Fruit fly (Drosophila melanogaster) whole organism, wandering third instar larva: ENCODE data around the gene CG14070.

ENCODE experiments used
- Abd-B ChIP-seq: fragments of >200 bp; optimal IDR thresholded peaks from 2 replicates; lab custom pipeline; 2017; ENCODE audit warnings: missing biosample characterization, missing genetic modification characterization
- CG32264 ChIP-seq: fragments of 200-800 bp; sonication (Bioruptor generic); optimal IDR thresholded peaks from 2 replicates; lab custom pipeline; 2016; ENCODE audit warnings: missing biosample characterization, missing genetic modification characterization
- CG9705 ChIP-seq: fragments of 200-800 bp; sonication (Bioruptor generic); optimal IDR thresholded peaks from 2 replicates; lab custom pipeline; 2018; ENCODE audit warnings: missing biosample characterization, mild to moderate bottlenecking, missing genetic modification characterization
- CrebA ChIP-seq: fragments of 200-800 bp; sonication (Bioruptor generic); optimal IDR thresholded peaks from 2 replicates; lab custom pipeline; 2016; ENCODE audit warnings: missing biosample characterization, mild to moderate bottlenecking, missing genetic modification characterization, borderline replicate concordance
- Dfd ChIP-seq: fragments of >200 bp; optimal IDR thresholded peaks from 2 replicates; lab custom pipeline; 2017; ENCODE audit warnings: missing biosample characterization, missing genetic modification characterization
- Dif ChIP-seq: fragments of 200-275, 200-300 bp; sonication (Bioruptor generic); optimal IDR thresholded peaks from 2 replicates; lab custom pipeline; 2018; ENCODE audit warnings: missing biosample characterization, missing genetic modification characterization; ENCODE audit not compliant: partially characterized antibody
- GATAd ChIP-seq: sonication (Bioruptor generic); optimal IDR thresholded peaks from 2 replicates; lab custom pipeline; 2016; ENCODE audit warnings: missing biosample characterization, missing genetic modification characterization
- HLH106 ChIP-seq: fragments of 200-800 bp; optimal IDR thresholded peaks from 3 replicates; lab custom pipeline; 2019; ENCODE audit warnings: missing biosample characterization, mild to moderate bottlenecking, missing genetic modification characterization, moderate library complexity
- Hnf4 ChIP-seq: fragments of 200-800 bp; sonication (Bioruptor generic); optimal IDR thresholded peaks from 2 replicates; lab custom pipeline; 2016; ENCODE audit warnings: missing biosample characterization, mild to moderate bottlenecking, missing genetic modification characterization
- Hr78 ChIP-seq: fragments of >200 bp; optimal IDR thresholded peaks from 2 replicates; lab custom pipeline; 2017; ENCODE audit warnings: missing biosample characterization, missing genetic modification characterization
- Hr83 ChIP-seq: fragments of 200-300 bp; sonication (Bioruptor generic); optimal IDR thresholded peaks from 2 replicates; lab custom pipeline; 2016; ENCODE audit warnings: missing biosample characterization, mild to moderate bottlenecking, missing genetic modification characterization, moderate library complexity; ENCODE audit not compliant: poor library complexity, severe bottlenecking
- Jra ChIP-seq: sonication (Bioruptor generic); optimal IDR thresholded peaks from 2 replicates; lab custom pipeline; 2016; ENCODE audit warnings: missing biosample characterization, missing genetic modification characterization
- Mio ChIP-seq: sonication (Bioruptor generic); optimal IDR thresholded peaks from 2 replicates; lab custom pipeline; 2016; ENCODE audit warnings: missing biosample characterization, missing genetic modification characterization
- Myc ChIP-seq: fragments of >200 bp; optimal IDR thresholded peaks from 2 replicates; lab custom pipeline; 2017
- N ChIP-seq: fragments of >200 bp; optimal IDR thresholded peaks from 2 replicates; lab custom pipeline; 2018; ENCODE audit warnings: missing biosample characterization, missing external identifiers, missing genetic modification characterization
- OdsH ChIP-seq: fragments of 200-800 bp; sonication (Bioruptor generic); optimal IDR thresholded peaks from 2 replicates; lab custom pipeline; 2016; ENCODE audit warnings: missing biosample characterization, mild to moderate bottlenecking, missing genetic modification characterization
- Rel ChIP-seq, 2 experiments: fragments of 200-800 bp; sonication (Bioruptor generic) in 1 of 2; optimal IDR thresholded peaks; 2 replicates in 1 of 2; 3 replicates in 1 of 2; lab custom pipeline; 2016 to 2019; ENCODE audit warnings: mild to moderate bottlenecking in 2 of 2, missing biosample characterization in 2 of 2, missing genetic modification characterization in 2 of 2, moderate library complexity in 1 of 2
- Sp1 ChIP-seq: fragments of 200-800 bp; sonication (Bioruptor generic); optimal IDR thresholded peaks from 3 replicates; lab custom pipeline; 2019; ENCODE audit warnings: missing biosample characterization, mild to moderate bottlenecking, missing genetic modification characterization, moderate library complexity
- br ChIP-seq: fragments of 200-800 bp; sonication (Bioruptor generic); optimal IDR thresholded peaks from 2 replicates; lab custom pipeline; 2016; ENCODE audit warnings: missing biosample characterization, missing genetic modification characterization
- dl ChIP-seq, 2 experiments: fragments of 175-275, 200-275 bp in 1 of 2; fragments of 200-275 bp in 1 of 2; sonication (Bioruptor generic); optimal IDR thresholded peaks; lab custom pipeline; 2018; ENCODE audit warnings: mild to moderate bottlenecking in 2 of 2, missing biosample characterization in 2 of 2, missing genetic modification characterization in 2 of 2, moderate library complexity in 2 of 2; ENCODE audit not compliant: partially characterized antibody in 2 of 2, insufficient read depth in 1 of 2
- dmrt93B ChIP-seq: fragments of 200-800 bp; sonication (Bioruptor generic); optimal IDR thresholded peaks from 2 replicates; lab custom pipeline; 2018; ENCODE audit warnings: missing biosample characterization, mild to moderate bottlenecking, missing genetic modification characterization
- dsf ChIP-seq: sonication (Bioruptor generic); optimal IDR thresholded peaks from 2 replicates; lab custom pipeline; 2016; ENCODE audit warnings: missing biosample characterization, missing genetic modification characterization, borderline replicate concordance
- ey ChIP-seq: fragments of 200-800 bp; sonication (Bioruptor generic); optimal IDR thresholded peaks from 2 replicates; lab custom pipeline; 2016; ENCODE audit warnings: missing biosample characterization, missing genetic modification characterization
- foxo ChIP-seq, 2 experiments: fragments of 200-800 bp; sonication (Bioruptor generic); optimal IDR thresholded peaks; 2 replicates in 1 of 2; 3 replicates in 1 of 2; lab custom pipeline; 2016 to 2017; ENCODE audit warnings: missing biosample characterization in 2 of 2, missing genetic modification characterization in 2 of 2
- fru ChIP-seq: fragments of 200-800 bp; sonication (Bioruptor generic); optimal IDR thresholded peaks from 3 replicates; lab custom pipeline; 2016; ENCODE audit warnings: missing biosample characterization, mild to moderate bottlenecking, missing genetic modification characterization
- h ChIP-seq: fragments of 200-800 bp; sonication (Bioruptor generic); optimal IDR thresholded peaks from 3 replicates; lab custom pipeline; 2016; ENCODE audit warnings: missing biosample characterization, mild to moderate bottlenecking, missing genetic modification characterization
- lola ChIP-seq: fragments of >200 bp; optimal IDR thresholded peaks from 2 replicates; lab custom pipeline; 2017; ENCODE audit warnings: missing biosample characterization, missing genetic modification characterization
- pan ChIP-seq: fragments of >200 bp; optimal IDR thresholded peaks from 2 replicates; lab custom pipeline; 2017
- psq ChIP-seq: fragments of 200-800 bp; sonication (Bioruptor generic); optimal IDR thresholded peaks from 3 replicates; lab custom pipeline; 2017; ENCODE audit warnings: missing biosample characterization, mild to moderate bottlenecking, missing genetic modification characterization, moderate library complexity
- rgr ChIP-seq: fragments of 200-800 bp; sonication (Bioruptor generic); optimal IDR thresholded peaks from 3 replicates; lab custom pipeline; 2016; ENCODE audit warnings: missing biosample characterization, mild to moderate bottlenecking, missing genetic modification characterization
- sage ChIP-seq: fragments of 200-800 bp; sonication (Bioruptor generic); optimal IDR thresholded peaks from 2 replicates; lab custom pipeline; 2016; ENCODE audit warnings: missing biosample characterization, mild to moderate bottlenecking, missing genetic modification characterization
- sv ChIP-seq: fragments of 200-800 bp; sonication (Bioruptor generic); optimal IDR thresholded peaks from 3 replicates; lab custom pipeline; 2016; ENCODE audit warnings: missing biosample characterization, missing genetic modification characterization
- tai ChIP-seq: sonication (Bioruptor generic); optimal IDR thresholded peaks from 2 replicates; lab custom pipeline; 2016; ENCODE audit warnings: missing biosample characterization, missing genetic modification characterization
- usp ChIP-seq: fragments of >200 bp; optimal IDR thresholded peaks from 2 replicates; lab custom pipeline; 2017; ENCODE audit warnings: missing biosample characterization, missing genetic modification characterization
- woc ChIP-seq: sonication (Bioruptor generic); optimal IDR thresholded peaks from 2 replicates; lab custom pipeline; 2016; ENCODE audit warnings: missing biosample characterization, mild to moderate bottlenecking, missing genetic modification characterization

CG14070 gene

DNA sequence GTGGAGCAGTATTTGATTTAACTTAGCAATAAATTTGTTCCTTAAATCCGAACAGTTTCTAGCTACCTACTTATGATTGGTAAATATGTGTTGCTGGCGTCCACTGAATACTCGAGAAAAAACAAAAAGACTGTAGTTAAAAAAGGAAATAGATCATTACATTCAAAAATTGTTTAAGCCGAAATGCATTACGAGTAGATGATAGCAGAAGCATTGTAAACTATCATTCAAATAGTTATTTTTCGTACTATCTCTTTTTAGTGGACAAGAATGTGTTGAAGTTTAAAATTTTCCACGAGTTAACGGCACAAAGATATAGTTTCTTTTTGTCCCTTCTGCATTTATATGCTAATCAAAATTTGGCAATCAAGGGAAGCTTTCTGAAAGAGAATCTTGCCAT lies 12.8 kb downstream of the CG14070 start, which contains the start of gene CG14071:
TSS of gene CG14071 (minus strand) at position 101 of the 400 bp plus-strand sequence.
- TF ChIP-seq Sp1 (GFP tag; lab: Kevin White, UChicago): no peak
- TF ChIP-seq dl (GFP tag; optimal IDR thresholded peaks at IDR 0.05; lab: Kevin White, UChicago; ENCODE audit: insufficient read depth in 1 of 2, partially characterized antibody in 2 of 2): no peak
- no peak for TF ChIP-seq CG32264
- TF ChIP-seq woc (GFP tag; lab: Kevin White, UChicago): no peak
- TF ChIP-seq N: no peak
- no peak for TF ChIP-seq sage (GFP tag; lab: Kevin White, UChicago)
- TF ChIP-seq CrebA (GFP tag; lab: Kevin White, UChicago): no peak
- no peak for TF ChIP-seq psq (GFP tag; lab: Kevin White, UChicago)
- TF ChIP-seq dsf (GFP tag; lab: Kevin White, UChicago): no peak
- TF ChIP-seq Myc: no peak
- TF ChIP-seq HLH106 (tag; lab: Kevin White, UChicago): no peak
- no peak for TF ChIP-seq fru (GFP tag; lab: Kevin White, UChicago)
- no peak for TF ChIP-seq Dif
- no peak for TF ChIP-seq Jra
- no peak for TF ChIP-seq h (GFP tag; lab: Kevin White, UChicago)
- TF ChIP-seq Mio (GFP tag; lab: Kevin White, UChicago): no peak
- TF ChIP-seq GATAd (GFP tag; lab: Kevin White, UChicago): no peak
- TF ChIP-seq Hr78: no peak

DNA sequence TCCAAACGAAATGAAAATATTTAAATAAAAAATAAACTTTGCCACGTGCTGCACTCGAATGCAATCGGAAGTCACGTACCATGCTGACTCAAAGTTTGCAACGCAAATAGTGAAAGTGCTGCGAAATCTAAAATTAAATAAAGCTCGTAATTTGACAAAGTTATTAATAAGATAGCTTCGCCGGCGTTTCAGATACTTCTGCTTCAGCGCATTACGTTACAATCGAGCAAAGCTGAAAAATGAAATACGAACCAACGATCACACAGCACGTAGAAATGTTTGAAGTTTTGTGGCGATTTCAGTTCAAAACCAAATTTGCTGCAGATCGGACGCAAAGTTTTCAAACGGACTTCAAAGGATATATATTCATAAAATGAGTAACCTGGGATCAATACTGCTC lies 31.7 kb downstream of the CG14070 start, which contains the start of gene CG12517:
TSS of gene CG12517 (plus strand) at position 301 of the 400 bp plus-strand sequence.
- no peak for TF ChIP-seq foxo (GFP tag; optimal IDR thresholded peaks at IDR 0.05; lab: Kevin White, UChicago)

DNA sequence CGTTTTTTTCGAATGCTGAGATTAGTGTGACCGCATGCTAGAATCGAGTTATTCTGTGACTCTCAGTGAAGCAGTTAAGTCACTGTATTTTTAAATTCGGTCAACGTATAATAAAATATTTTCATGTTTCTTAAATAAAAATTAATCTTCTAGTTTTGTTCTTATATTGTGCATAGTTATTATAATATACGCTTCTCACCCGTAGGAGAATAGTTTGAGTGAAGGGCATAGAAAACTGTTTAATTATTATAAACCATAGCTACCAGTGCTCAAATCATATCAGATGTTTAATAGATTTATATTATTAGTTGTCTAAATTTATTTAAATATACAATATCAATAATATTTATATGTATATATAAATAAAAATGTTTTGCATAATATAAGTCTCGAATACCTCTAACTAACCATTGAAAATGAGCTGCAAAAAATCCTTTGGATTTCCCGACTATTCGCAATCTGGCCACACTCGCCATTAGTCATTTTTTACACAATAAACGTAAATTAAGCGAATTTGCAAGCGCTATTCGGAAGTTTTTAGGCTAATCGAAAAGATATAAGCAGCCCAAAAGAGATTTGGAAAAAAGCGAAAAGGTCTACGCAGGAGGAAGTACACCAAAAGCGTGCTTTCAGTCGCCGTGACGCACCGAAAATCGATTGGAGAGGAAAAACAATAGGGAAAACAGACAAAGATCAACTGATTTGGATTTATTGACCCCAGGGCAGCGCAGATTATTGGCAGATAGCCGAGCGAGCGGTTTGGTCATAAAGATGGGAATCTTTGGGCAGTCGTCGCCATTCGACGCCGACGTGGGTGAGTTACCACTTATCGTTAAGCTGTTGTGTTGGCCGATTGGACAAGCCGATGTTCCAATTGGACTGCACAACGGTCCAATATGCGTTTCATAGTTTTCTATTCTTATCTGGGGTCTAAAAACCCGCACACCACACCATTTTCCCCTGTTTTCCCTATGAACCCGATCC lies 43.2 kb downstream of the CG14070 start, which contains the start of the genes aurB and Stam:
TSS of gene aurB (minus strand) at position 31 of the 984 bp plus-strand sequence.
TSS of gene Stam (plus strand) at position 473 of the 984 bp plus-strand sequence.
- TF ChIP-seq GATAd (GFP tag; lab: Kevin White, UChicago): no peak
- no peak for TF ChIP-seq Jra
- peak; percentile 19 for TF ChIP-seq h (GFP tag; lab: Kevin White, UChicago)
- TF ChIP-seq rgr (GFP tag; lab: Kevin White, UChicago): peak; percentile 32
- TF ChIP-seq Mio (GFP tag; lab: Kevin White, UChicago): no peak
- no peak for TF ChIP-seq br (GFP tag; lab: Kevin White, UChicago)
- TF ChIP-seq CG32264: no peak
- peak; percentile 60 for TF ChIP-seq HLH106 (tag; lab: Kevin White, UChicago)
- TF ChIP-seq foxo (GFP tag; optimal IDR thresholded peaks at IDR 0.05; lab: Kevin White, UChicago): peak in 1 of 2 experiments; percentile 39
- TF ChIP-seq dsf (GFP tag; lab: Kevin White, UChicago): no peak
- no peak for TF ChIP-seq sage (GFP tag; lab: Kevin White, UChicago)
- TF ChIP-seq OdsH: peak; percentile 1
- TF ChIP-seq usp (GFP tag; lab: Kevin White, UChicago): no peak
- peak; percentile 36 for TF ChIP-seq psq (GFP tag; lab: Kevin White, UChicago)
- no peak for TF ChIP-seq Rel (GFP tag; optimal IDR thresholded peaks at IDR 0.05; lab: Kevin White, UChicago)
- TF ChIP-seq Rel (tag; optimal IDR thresholded peaks at IDR 0.05; lab: Kevin White, UChicago): peak; percentile 20
- peak; percentile 26 for TF ChIP-seq woc (GFP tag; lab: Kevin White, UChicago)
- TF ChIP-seq lola: no peak
- peak; percentile 57 for TF ChIP-seq Sp1 (GFP tag; lab: Kevin White, UChicago)

DNA sequence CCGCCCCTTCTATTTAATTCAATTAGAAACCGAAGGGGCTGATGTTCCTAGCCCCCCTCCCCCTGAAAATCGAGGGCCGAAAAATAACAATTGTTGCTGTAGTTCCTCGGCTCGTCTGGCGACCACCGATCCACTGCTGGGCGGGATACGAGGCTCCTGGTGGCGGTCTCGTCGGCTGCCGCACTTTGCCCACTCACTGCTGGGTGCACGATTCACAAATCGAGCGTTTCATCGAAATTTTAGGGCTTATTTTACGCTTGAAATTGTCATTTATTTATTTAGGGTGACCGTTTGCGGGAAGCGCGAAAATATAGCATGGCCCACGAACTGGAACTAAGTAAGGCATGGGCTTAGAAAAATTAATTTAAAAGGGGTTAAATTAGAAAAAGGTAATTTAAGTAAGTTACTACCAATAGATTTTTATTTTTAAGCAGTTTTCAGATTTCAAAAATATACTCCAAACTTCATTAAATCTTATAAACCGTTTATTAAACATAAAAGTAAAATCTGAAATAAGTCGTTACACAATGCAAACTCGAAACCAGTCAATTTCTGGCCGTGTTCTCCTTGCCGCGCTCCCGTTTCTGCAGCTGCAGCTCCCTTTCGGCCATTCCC lies 45.1 kb downstream of the CG14070 start, which contains the start of gene Dnz1:
TSS of gene Dnz1 (minus strand) at position 317 of the 615 bp plus-strand sequence.
- no peak for TF ChIP-seq sage (GFP tag; lab: Kevin White, UChicago)
- TF ChIP-seq CrebA (GFP tag; lab: Kevin White, UChicago): no peak
- no peak for TF ChIP-seq pan (lab: Kevin White, UChicago)
- TF ChIP-seq Hr83 (GFP tag; lab: Kevin White, UChicago): no peak
- peak; percentile 37 for TF ChIP-seq fru (GFP tag; lab: Kevin White, UChicago)
- TF ChIP-seq dmrt93B (GFP tag; lab: Kevin White, UChicago): no peak
- TF ChIP-seq woc (GFP tag; lab: Kevin White, UChicago): no peak
- TF ChIP-seq usp (GFP tag; lab: Kevin White, UChicago): no peak
- no peak for TF ChIP-seq Myc
- no peak for TF ChIP-seq N
- no peak for TF ChIP-seq Dfd
- TF ChIP-seq Abd-B (GFP tag; lab: Kevin White, UChicago): no peak
- no peak for TF ChIP-seq Dif
- TF ChIP-seq lola: no peak
- no peak for TF ChIP-seq dl (GFP tag; optimal IDR thresholded peaks at IDR 0.05; lab: Kevin White, UChicago; ENCODE audit: insufficient read depth in 1 of 2, partially characterized antibody in 2 of 2)
- no peak for TF ChIP-seq Hnf4 (GFP tag; lab: Kevin White, UChicago)
- TF ChIP-seq sv (GFP tag; lab: Kevin White, UChicago): peak; percentile 30
- TF ChIP-seq ey (GFP tag; lab: Kevin White, UChicago): peak; percentile 43
- TF ChIP-seq Mio (GFP tag; lab: Kevin White, UChicago): no peak
- TF ChIP-seq br (GFP tag; lab: Kevin White, UChicago): no peak
- no peak for TF ChIP-seq tai
- TF ChIP-seq h (GFP tag; lab: Kevin White, UChicago): peak; percentile 11
- TF ChIP-seq CG32264: no peak
- no peak for TF ChIP-seq Hr78
- TF ChIP-seq Jra: no peak
- TF ChIP-seq foxo (GFP tag; optimal IDR thresholded peaks at IDR 0.05; lab: Kevin White, UChicago): peak in 1 of 2 experiments; percentile 64
- peak; percentile 57 for TF ChIP-seq HLH106 (tag; lab: Kevin White, UChicago)
- TF ChIP-seq CG9705 (GFP tag; lab: Kevin White, UChicago): no peak
- no peak for TF ChIP-seq Rel (GFP tag; optimal IDR thresholded peaks at IDR 0.05; lab: Kevin White, UChicago)
- TF ChIP-seq Rel (tag; optimal IDR thresholded peaks at IDR 0.05; lab: Kevin White, UChicago): no peak
